Fruit fly (Drosophila melanogaster) whole organism: ENCODE measurements around the gene LanA.

Experiments used
- CG8478 ChIP-seq: fragments of >200 bp; optimal IDR thresholded peaks from 2 replicates; lab custom pipeline; 2018; ENCODE audit warnings: inconsistent platforms
- Dll ChIP-seq: fragments of >200 bp; optimal IDR thresholded peaks from 2 replicates; lab custom pipeline; 2017
- EcR ChIP-seq, 2 experiments: fragments of >200 bp; optimal IDR thresholded peaks; 2 replicates each; lab custom pipeline; 2017; ENCODE audit warnings: missing biosample characterization in 2 of 2, missing genetic modification characterization in 2 of 2, missing genetic modification reagents in 2 of 2
- pan ChIP-seq: fragments of >200 bp; optimal IDR thresholded peaks from 2 replicates; lab custom pipeline; 2017
- psq ChIP-seq: fragments of >200 bp; optimal IDR thresholded peaks from 2 replicates; lab custom pipeline; 2017
- usp ChIP-seq: fragments of >200 bp; optimal IDR thresholded peaks from 2 replicates; lab custom pipeline; 2017; ENCODE audit warnings: missing biosample characterization, missing genetic modification characterization, mixed read lengths

DNA sequence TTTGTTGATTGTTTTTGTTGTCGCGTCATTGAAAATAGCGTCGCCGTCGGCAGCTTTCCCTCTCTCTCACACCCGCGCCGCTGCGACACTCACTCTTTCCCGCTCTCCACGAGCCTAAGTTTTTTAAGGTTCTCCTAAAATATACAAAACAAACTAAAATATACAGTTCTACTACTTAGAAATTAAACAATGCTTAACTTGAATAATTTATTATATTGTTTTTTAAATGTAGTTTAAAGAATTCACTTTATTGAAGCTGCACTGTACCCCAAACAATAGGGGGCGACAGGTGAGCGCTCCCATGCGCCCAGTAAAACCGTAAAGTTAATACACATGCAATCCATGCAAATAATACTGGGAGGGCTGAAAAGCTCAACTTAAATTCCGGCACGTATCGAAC, 35.9 kb upstream of the LanA start:
- TF ChIP-seq CG8478 (lab: Kevin White, UChicago), result no peak
- TF ChIP-seq psq, result no peak
- no peak for TF ChIP-seq usp (GFP tag; lab: Kevin White, UChicago)
- TF ChIP-seq pan (lab: Kevin White, UChicago), result no peak
- no peak for TF ChIP-seq EcR (GFP tag; optimal IDR thresholded peaks at IDR 0.05; lab: Kevin White, UChicago)
- TF ChIP-seq Dll, result no peak
